Fruit fly (Drosophila melanogaster) whole organism, embryonic: ENCODE data around the gene Bug22.

ENCODE experiments used
- Ada2b ChIP-seq: fragments of 200-800 bp; sonication (Bioruptor generic); IDR thresholded peaks from 2 replicates; pipeline ENCODE4 v1.3.6; 2022; ENCODE audit warnings: missing biosample characterization, missing genetic modification characterization
- CG1024 ChIP-seq: fragments of 200-800 bp; sonication (Bioruptor generic); IDR thresholded peaks from 2 replicates; pipeline ENCODE4 v1.3.6; 2022; ENCODE audit warnings: missing biosample characterization, missing genetic modification characterization
- CG11456 ChIP-seq: fragments of 200-800 bp; sonication (Bioruptor generic); IDR thresholded peaks from 3 replicates; pipeline ENCODE4 v1.3.6; 2022; ENCODE audit warnings: missing biosample characterization, missing genetic modification characterization
- CG12769 ChIP-seq: fragments of 200-800 bp; sonication (Bioruptor generic); optimal IDR thresholded peaks from 2 replicates; lab custom pipeline; 2019; ENCODE audit warnings: missing biosample characterization, mild to moderate bottlenecking, missing genetic modification characterization, moderate library complexity
- CG12942 ChIP-seq: fragments of 200-800 bp; sonication (Bioruptor generic); optimal IDR thresholded peaks from 3 replicates; lab custom pipeline; 2016; ENCODE audit warnings: missing biosample characterization, missing genetic modification characterization
- CG13624 ChIP-seq: fragments of 200-800 bp; sonication (Bioruptor generic); optimal IDR thresholded peaks from 2 replicates; lab custom pipeline; 2016; ENCODE audit warnings: missing biosample characterization, missing genetic modification characterization
- CG14441 ChIP-seq: fragments of 200-800 bp; sonication (Bioruptor generic); IDR thresholded peaks from 2 replicates; pipeline ENCODE4 v1.3.6; 2022; ENCODE audit warnings: missing biosample characterization, missing genetic modification characterization
- CG15479 ChIP-seq: fragments of 200-800 bp; sonication (Bioruptor generic); optimal IDR thresholded peaks from 3 replicates; lab custom pipeline; 2019; ENCODE audit warnings: missing biosample characterization, mild to moderate bottlenecking, missing genetic modification characterization, moderate library complexity
- CG1602 ChIP-seq: fragments of 200-800 bp; sonication (Bioruptor generic); optimal IDR thresholded peaks from 3 replicates; lab custom pipeline; 2016; ENCODE audit warnings: missing biosample characterization, missing genetic modification characterization
- CG16813 ChIP-seq: fragments of 200-800 bp; sonication (Bioruptor generic); IDR thresholded peaks from 3 replicates; pipeline ENCODE4 v1.3.6; 2022; ENCODE audit warnings: missing biosample characterization, missing genetic modification characterization; ENCODE audit not compliant: partially characterized antibody
- CG17829 ChIP-seq: fragments of 200-800 bp; optimal IDR thresholded peaks from 2 replicates; lab custom pipeline; 2019; ENCODE audit warnings: missing biosample characterization, mild to moderate bottlenecking, missing genetic modification characterization, moderate library complexity
- CG18619 ChIP-seq: fragments of 200-800 bp; sonication (Bioruptor generic); optimal IDR thresholded peaks from 3 replicates; lab custom pipeline; 2017; ENCODE audit warnings: missing biosample characterization, mild to moderate bottlenecking, missing genetic modification characterization
- CG2712 ChIP-seq: fragments of 200-800 bp; optimal IDR thresholded peaks from 3 replicates; lab custom pipeline; 2019; ENCODE audit warnings: missing biosample characterization, mild to moderate bottlenecking, missing genetic modification characterization, moderate library complexity
- CG31441 ChIP-seq: fragments of 200-800 bp; sonication (Bioruptor generic); IDR thresholded peaks from 2 replicates; pipeline ENCODE4 v1.3.6; 2022; ENCODE audit warnings: missing biosample characterization, missing genetic modification characterization
- CG3407 ChIP-seq: fragments of 200-800 bp; sonication (Bioruptor generic); optimal IDR thresholded peaks from 2 replicates; lab custom pipeline; 2018; ENCODE audit warnings: missing biosample characterization, mild to moderate bottlenecking, missing genetic modification characterization
- CG4328 ChIP-seq: fragments of 200-800 bp; sonication (Bioruptor generic); optimal IDR thresholded peaks from 3 replicates; lab custom pipeline; 2017; ENCODE audit warnings: missing biosample characterization, missing genetic modification reagents, missing genetic modification characterization
- CG4424 ChIP-seq: fragments of 200-800 bp; sonication (Bioruptor generic); optimal IDR thresholded peaks from 3 replicates; lab custom pipeline; 2016; ENCODE audit warnings: missing biosample characterization, missing genetic modification characterization
- CG6175 ChIP-seq: fragments of 200-800 bp; sonication (Bioruptor generic); IDR thresholded peaks from 3 replicates; pipeline ENCODE4 v1.3.6; 2022; ENCODE audit warnings: missing biosample characterization, missing genetic modification characterization
- CG9876 ChIP-seq: fragments of 200-800 bp; sonication (Bioruptor generic); optimal IDR thresholded peaks from 2 replicates; lab custom pipeline; 2016; ENCODE audit warnings: missing biosample characterization, missing genetic modification characterization
- Dad ChIP-seq: fragments of 200-800 bp; sonication (Bioruptor generic); optimal IDR thresholded peaks from 3 replicates; lab custom pipeline; 2016; ENCODE audit warnings: missing biosample characterization, missing genetic modification characterization
- Fer1 ChIP-seq: fragments of 200-800 bp; sonication (Bioruptor generic); optimal IDR thresholded peaks from 2 replicates; lab custom pipeline; 2017; ENCODE audit warnings: missing biosample characterization, mild to moderate bottlenecking, missing genetic modification characterization
- Gsc ChIP-seq: fragments of 200-800 bp; sonication (Bioruptor generic); IDR thresholded peaks from 2 replicates; pipeline ENCODE4 v1.3.6; 2022; ENCODE audit warnings: missing biosample characterization, missing genetic modification characterization
- HLH3B ChIP-seq: fragments of 200-800 bp; sonication (Bioruptor generic); IDR thresholded peaks from 2 replicates; pipeline ENCODE4 v1.3.6; 2022; ENCODE audit warnings: missing biosample characterization, missing genetic modification characterization
- Hand ChIP-seq: fragments of 200-800 bp; sonication (Bioruptor generic); optimal IDR thresholded peaks from 2 replicates; lab custom pipeline; 2017; ENCODE audit warnings: mild to moderate bottlenecking, missing biosample characterization, missing genetic modification reagents, missing genetic modification characterization
- Hr51 ChIP-seq, 2 experiments: fragments of 200-800 bp; sonication (Bioruptor generic); optimal IDR thresholded peaks; 2 replicates in 1 of 2; 3 replicates in 1 of 2; lab custom pipeline; 2016 to 2018; ENCODE audit warnings: missing biosample characterization in 2 of 2, missing genetic modification characterization in 2 of 2, mild to moderate bottlenecking in 1 of 2, moderate library complexity in 1 of 2
- Sox100B ChIP-seq: fragments of 200-800 bp; sonication (Bioruptor generic); optimal IDR thresholded peaks from 3 replicates; lab custom pipeline; 2018; ENCODE audit warnings: missing biosample characterization, mild to moderate bottlenecking, missing genetic modification characterization
- Stat92E ChIP-seq, 3 experiments: fragments of >200 bp in 2 of 3; fragments of 200-800 bp in 1 of 3; sonication (Bioruptor generic) in 1 of 3; optimal IDR thresholded peaks; 2 replicates each; lab custom pipeline; 2017 to 2019; ENCODE audit warnings: missing biosample characterization in 3 of 3, missing genetic modification characterization in 3 of 3, mild to moderate bottlenecking in 1 of 3, moderate library complexity in 1 of 3
- Tbp ChIP-seq: fragments of >200 bp; optimal IDR thresholded peaks from 2 replicates; lab custom pipeline; 2018; ENCODE audit warnings: missing biosample characterization, missing genetic modification characterization
- Vsx1 ChIP-seq: fragments of 200-800 bp; sonication (Bioruptor generic); optimal IDR thresholded peaks from 2 replicates; lab custom pipeline; 2017; ENCODE audit warnings: missing biosample characterization, mild to moderate bottlenecking, missing genetic modification characterization, missing genetic modification reagents
- ab ChIP-seq: fragments of 200-800 bp; sonication (Bioruptor generic); optimal IDR thresholded peaks from 2 replicates; lab custom pipeline; 2016; ENCODE audit warnings: missing biosample characterization, missing genetic modification characterization
- ase ChIP-seq: fragments of 200-800 bp; sonication (Bioruptor generic); IDR thresholded peaks from 3 replicates; pipeline ENCODE4 v1.3.6; 2022; ENCODE audit warnings: missing biosample characterization, missing genetic modification characterization
- az2 ChIP-seq: fragments of 200-800 bp; sonication (Bioruptor generic); optimal IDR thresholded peaks from 3 replicates; lab custom pipeline; 2016; ENCODE audit warnings: missing biosample characterization, missing genetic modification characterization
- cg ChIP-seq: fragments of 200-800 bp; sonication (Bioruptor generic); optimal IDR thresholded peaks from 3 replicates; lab custom pipeline; 2019; ENCODE audit warnings: missing biosample characterization, mild to moderate bottlenecking, missing genetic modification characterization, moderate library complexity
- chinmo ChIP-seq: fragments of 200-800 bp; sonication (Bioruptor generic); IDR thresholded peaks from 4 replicates; pipeline ENCODE4 v1.3.6; 2022; ENCODE audit warnings: missing biosample characterization, missing genetic modification characterization; ENCODE audit not compliant: partially characterized antibody
- ewg ChIP-seq: fragments of 200-800 bp; sonication (Bioruptor generic); optimal IDR thresholded peaks from 3 replicates; lab custom pipeline; 2017; ENCODE audit warnings: mild to moderate bottlenecking, missing biosample characterization, missing genetic modification reagents, missing genetic modification characterization
- gem ChIP-seq: fragments of 200-800 bp; sonication (Bioruptor generic); optimal IDR thresholded peaks from 2 replicates; lab custom pipeline; 2019; ENCODE audit warnings: missing biosample characterization, mild to moderate bottlenecking, missing genetic modification characterization, moderate library complexity
- gsb ChIP-seq: fragments of 200-800 bp; sonication (Bioruptor generic); IDR thresholded peaks from 2 replicates; pipeline ENCODE4 v1.3.6; 2022; ENCODE audit warnings: missing biosample characterization, missing genetic modification characterization
- kay ChIP-seq: fragments of 200-800 bp; sonication (Bioruptor generic); optimal IDR thresholded peaks from 2 replicates; lab custom pipeline; 2016; ENCODE audit warnings: missing biosample characterization, missing genetic modification characterization
- lmd ChIP-seq: fragments of 200-800 bp; sonication (Bioruptor generic); IDR thresholded peaks from 2 replicates; pipeline ENCODE4 v1.3.6; 2022; ENCODE audit warnings: missing biosample characterization, missing genetic modification characterization
- lov ChIP-seq, 2 experiments: fragments of 200-800 bp in 1 of 2; fragments of >200 bp in 1 of 2; sonication (Bioruptor generic) in 1 of 2; IDR thresholded peaks in 1 of 2; optimal IDR thresholded peaks in 1 of 2; 2 replicates in 1 of 2; 3 replicates in 1 of 2; pipeline versions ENCODE4 v1.3.6 to Lab custom; 2017 to 2022; ENCODE audit warnings: missing biosample characterization in 1 of 2, missing genetic modification characterization in 1 of 2
- nmo ChIP-seq: fragments of 200-800 bp; sonication (Bioruptor generic); optimal IDR thresholded peaks from 2 replicates; lab custom pipeline; 2018; ENCODE audit warnings: missing biosample characterization, mild to moderate bottlenecking, missing genetic modification characterization, moderate library complexity
- otp ChIP-seq: fragments of 200-800 bp; sonication (Bioruptor generic); IDR thresholded peaks from 3 replicates; pipeline ENCODE4, ENCODE4 v1.3.6; 2022; ENCODE audit warnings: missing biosample characterization, missing genetic modification characterization
- phol ChIP-seq: fragments of 200-800 bp; sonication (Bioruptor generic); optimal IDR thresholded peaks from 3 replicates; lab custom pipeline; 2018; ENCODE audit warnings: missing biosample characterization, mild to moderate bottlenecking, missing genetic modification characterization, moderate library complexity
- row ChIP-seq: fragments of 200-800 bp; sonication (Bioruptor generic); IDR thresholded peaks from 3 replicates; pipeline ENCODE4 v1.3.6; 2022; ENCODE audit warnings: missing biosample characterization, missing genetic modification characterization
- sisA ChIP-seq: fragments of 200-800 bp; sonication (Bioruptor generic); IDR thresholded peaks from 2 replicates; pipeline ENCODE4 v1.3.6; 2022; ENCODE audit warnings: missing biosample characterization, missing genetic modification characterization
- sob ChIP-seq: fragments of 200-800 bp; sonication (Bioruptor generic); IDR thresholded peaks from 2 replicates; pipeline ENCODE4 v1.3.6; 2022; ENCODE audit warnings: missing biosample characterization, missing genetic modification characterization
- tna ChIP-seq: fragments of 200-800 bp; sonication (Bioruptor generic); IDR thresholded peaks from 2 replicates; pipeline ENCODE4 v1.3.6; 2022; ENCODE audit warnings: missing biosample characterization, missing genetic modification characterization; ENCODE audit not compliant: partially characterized antibody
- ttk ChIP-seq: fragments of 200-800 bp; sonication (Bioruptor generic); IDR thresholded peaks from 2 replicates; pipeline ENCODE4 v2.1.2; 2022; ENCODE audit warnings: missing biosample characterization, missing genetic modification characterization
- zen2 ChIP-seq: fragments of 200-800 bp; sonication (Bioruptor generic); IDR thresholded peaks from 3 replicates; pipeline ENCODE4 v1.3.6; 2022; ENCODE audit warnings: missing biosample characterization, missing genetic modification characterization; ENCODE audit not compliant: partially characterized antibody
- zfh2 ChIP-seq: fragments of 200-800 bp; sonication (Bioruptor generic); optimal IDR thresholded peaks from 2 replicates; lab custom pipeline; 2016; ENCODE audit warnings: missing biosample characterization, missing genetic modification characterization

The Bug22 gene

dm6 chr2L:10468388-10468787 is 37.7 kb upstream of the Bug22 start:
- peak; percentile 52 for TF ChIP-seq nmo (GFP tag; lab: Kevin White, UChicago)
- TF ChIP-seq CG17829, result peak; percentile 37
- TF ChIP-seq CG11456, result peak; percentile 81
- TF ChIP-seq CG4424, result peak; percentile 27
- peak; percentile 56 for TF ChIP-seq sisA
- TF ChIP-seq CG14441, result peak; percentile 73
- peak; percentile 21; the same call in 1 of the 2 replicates for TF ChIP-seq CG1024 (GFP tag; lab: Robert Waterston, UW)
- TF ChIP-seq ase, result peak; percentile 58; the same call in 1 of the 3 replicates
- TF ChIP-seq ttk (GFP tag; lab: Robert Waterston, UW), result peak; percentile 51
- peak; percentile 38 for TF ChIP-seq CG18619 (GFP tag; lab: Kevin White, UChicago)
- TF ChIP-seq Gsc (GFP tag; lab: Robert Waterston, UW), result no peak
- TF ChIP-seq Tbp, result no peak
- TF ChIP-seq cg (GFP tag; lab: Kevin White, UChicago), result no peak
- peak; percentile 12 for TF ChIP-seq CG12942 (GFP tag; lab: Kevin White, UChicago)
- peak; percentile 57; the same call in 1 of the 2 replicates for TF ChIP-seq sob (GFP tag; lab: Robert Waterston, UW)
- TF ChIP-seq tna (GFP tag; lab: Robert Waterston, UW), result no peak
- TF ChIP-seq CG6175, result no peak
- peak; percentile 41 for TF ChIP-seq kay (GFP tag; lab: Kevin White, UChicago)
- peak; percentile 71 for TF ChIP-seq CG12769 (tag; lab: Kevin White, UChicago)
- TF ChIP-seq CG3407, result peak; percentile 31
- peak; percentile 44 for TF ChIP-seq phol (tag; lab: Kevin White, UChicago)
- TF ChIP-seq CG13624 (GFP tag; lab: Kevin White, UChicago), result peak; percentile 10
- peak; percentile 26; the same call in 1 of the 3 replicates for TF ChIP-seq otp
- TF ChIP-seq lov (optimal IDR thresholded peaks at IDR 0.05; lab: Kevin White, UChicago), result no peak
- TF ChIP-seq lov (GFP tag; IDR thresholded peaks at IDR 0.05; lab: Robert Waterston, UW), result no peak
- TF ChIP-seq Fer1 (GFP tag; lab: Kevin White, UChicago), result peak; percentile 63
- peak; percentile 49 for TF ChIP-seq CG1602 (GFP tag; lab: Kevin White, UChicago)
- TF ChIP-seq CG2712 (tag; lab: Kevin White, UChicago), result peak; percentile 70
- TF ChIP-seq Sox100B, result peak; percentile 23
- peak; percentile 69 for TF ChIP-seq gem (tag; lab: Kevin White, UChicago)
- TF ChIP-seq Dad (GFP tag; lab: Kevin White, UChicago), result peak; percentile 37
- 0 out of 2 replicates have a peak, but pooled peaks have one; percentile 46 for TF ChIP-seq gsb (GFP tag; lab: Robert Waterston, UW)
- no peak for TF ChIP-seq CG16813 (GFP tag; lab: Robert Waterston, UW)
- TF ChIP-seq lmd (GFP tag; lab: Robert Waterston, UW), result peak; percentile 71; the same call in 1 of the 2 replicates
- TF ChIP-seq Vsx1 (GFP tag; lab: Kevin White, UChicago), result peak; percentile 13
- peak; percentile 75 for TF ChIP-seq HLH3B
- TF ChIP-seq zen2, result no peak
- TF ChIP-seq CG4328 (GFP tag; lab: Kevin White, UChicago), result peak; percentile 37
- TF ChIP-seq Hand (GFP tag; lab: Kevin White, UChicago), result no peak
- TF ChIP-seq ewg (GFP tag; lab: Kevin White, UChicago), result no peak
- no peak for TF ChIP-seq CG15479 (GFP tag; lab: Kevin White, UChicago)
- peak; percentile 64 for TF ChIP-seq CG31441
- peak; percentile 55 for TF ChIP-seq az2 (GFP tag; lab: Kevin White, UChicago)
- TF ChIP-seq ab, result no peak
- peak; percentile 43; the same call in 1 of the 2 replicates for TF ChIP-seq Ada2b (GFP tag; lab: Robert Waterston, UW)
- TF ChIP-seq row (GFP tag; lab: Robert Waterston, UW), result peak; percentile 81
- no peak for TF ChIP-seq Stat92E (GFP tag; optimal IDR thresholded peaks at IDR 0.05; lab: Kevin White, UChicago)
- TF ChIP-seq CG9876 (GFP tag; lab: Kevin White, UChicago), result no peak
- no peak for TF ChIP-seq chinmo (GFP tag; lab: Robert Waterston, UW)
- peak; percentile 5 for TF ChIP-seq zfh2
- peak; percentile 3 to 56 for TF ChIP-seq Hr51 (GFP tag; optimal IDR thresholded peaks at IDR 0.05; lab: Kevin White, UChicago)
